Fruit fly (Drosophila melanogaster) whole organism, prepupa: ENCODE data around the gene CG12402.

Experiments used
- CG10669 ChIP-seq: fragments of 200-800 bp; sonication (Bioruptor generic); optimal IDR thresholded peaks from 3 replicates; lab custom pipeline; 2018; ENCODE audit warnings: missing biosample characterization, mild to moderate bottlenecking, missing genetic modification characterization, moderate library complexity
- CG3919 ChIP-seq: fragments of 200-800 bp; sonication (Bioruptor generic); optimal IDR thresholded peaks from 3 replicates; lab custom pipeline; 2016; ENCODE audit warnings: missing biosample characterization, missing genetic modification characterization
- Lpt ChIP-seq: fragments of 200-800 bp; sonication (Bioruptor generic); optimal IDR thresholded peaks from 3 replicates; lab custom pipeline; 2016; ENCODE audit warnings: missing biosample characterization, missing genetic modification characterization
- esn ChIP-seq: fragments of 200-800 bp; sonication (Bioruptor generic); optimal IDR thresholded peaks from 2 replicates; lab custom pipeline; 2016; ENCODE audit warnings: missing biosample characterization, mild to moderate bottlenecking, missing genetic modification characterization, moderate library complexity
- net ChIP-seq: fragments of 200-800 bp; sonication (Bioruptor generic); optimal IDR thresholded peaks from 3 replicates; lab custom pipeline; 2016; ENCODE audit warnings: missing biosample characterization, missing genetic modification characterization

dm6 chr3R:14151840-14152239 lies 43.7 kb upstream of the CG12402 start, which contains the start of gene CG14355:
- no peak for TF ChIP-seq net
- no peak for TF ChIP-seq CG3919 (GFP tag; lab: Kevin White, UChicago)
- no peak for TF ChIP-seq CG10669
- TF ChIP-seq Lpt (GFP tag; lab: Kevin White, UChicago) = no peak
- TF ChIP-seq esn (GFP tag; lab: Kevin White, UChicago) = no peak
